Fruit fly (Drosophila melanogaster) whole organism: ENCODE data around the gene Lrpprc2.

Experiments used
- CG8478 ChIP-seq: fragments of >200 bp; optimal IDR thresholded peaks from 2 replicates; lab custom pipeline; 2018; ENCODE audit warnings: inconsistent platforms
- EcR ChIP-seq, 2 experiments: fragments of >200 bp; optimal IDR thresholded peaks; 2 replicates each; lab custom pipeline; 2017; ENCODE audit warnings: missing biosample characterization in 2 of 2, missing genetic modification characterization in 2 of 2, missing genetic modification reagents in 2 of 2
- psq ChIP-seq: fragments of >200 bp; optimal IDR thresholded peaks from 2 replicates; lab custom pipeline; 2017
- usp ChIP-seq: fragments of >200 bp; optimal IDR thresholded peaks from 2 replicates; lab custom pipeline; 2017; ENCODE audit warnings: missing biosample characterization, missing genetic modification characterization, mixed read lengths

- no peak for TF ChIP-seq usp
- no peak for TF ChIP-seq EcR (GFP tag; optimal IDR thresholded peaks at IDR 0.05; lab: Kevin White, UChicago)
- no peak for TF ChIP-seq psq (lab: Kevin White, UChicago)
- TF ChIP-seq CG8478 (lab: Kevin White, UChicago), result no peak
These were observed 3.6 kb upstream of the Lrpprc2 start, which contains the start of gene Ns3 for dm6 chrX:1464033-1464432.
